Fruit fly (Drosophila melanogaster) whole organism: Measurements from ENCODE around the gene CG4438.

Experiments used
- CG8478 ChIP-seq: fragments of >200 bp; optimal IDR thresholded peaks from 2 replicates; lab custom pipeline; 2018; ENCODE audit warnings: inconsistent platforms
- Dll ChIP-seq: fragments of >200 bp; optimal IDR thresholded peaks from 2 replicates; lab custom pipeline; 2017
- EcR ChIP-seq, 2 experiments: fragments of >200 bp; optimal IDR thresholded peaks; 2 replicates each; lab custom pipeline; 2017; ENCODE audit warnings: missing biosample characterization in 2 of 2, missing genetic modification characterization in 2 of 2, missing genetic modification reagents in 2 of 2
- pan ChIP-seq: fragments of >200 bp; optimal IDR thresholded peaks from 2 replicates; lab custom pipeline; 2017
- psq ChIP-seq: fragments of >200 bp; optimal IDR thresholded peaks from 2 replicates; lab custom pipeline; 2017
- usp ChIP-seq: fragments of >200 bp; optimal IDR thresholded peaks from 2 replicates; lab custom pipeline; 2017; ENCODE audit warnings: missing biosample characterization, missing genetic modification characterization, mixed read lengths

CG4438 gene

dm6 chr2L:9397888-9398287, at the start of gene CG4438:
Gene CG4438 (minus strand): TSS chr2L:9397988.
- TF ChIP-seq EcR (GFP tag; optimal IDR thresholded peaks at IDR 0.05; lab: Kevin White, UChicago): no peak

- TF ChIP-seq psq: no peak
- TF ChIP-seq Dll (lab: Kevin White, UChicago): no peak
- TF ChIP-seq pan (lab: Kevin White, UChicago): no peak
- no peak for TF ChIP-seq usp (GFP tag; lab: Kevin White, UChicago)
- TF ChIP-seq EcR (GFP tag; optimal IDR thresholded peaks at IDR 0.05; lab: Kevin White, UChicago): no peak
- no peak for TF ChIP-seq CG8478 (lab: Kevin White, UChicago)
Measured at dm6 chr2L:9446398-9446945, 48.7 kb upstream of the CG4438 start.

- no peak for TF ChIP-seq Dll (lab: Kevin White, UChicago)
- TF ChIP-seq pan (lab: Kevin White, UChicago): no peak
- no peak for TF ChIP-seq EcR (GFP tag; optimal IDR thresholded peaks at IDR 0.05; lab: Kevin White, UChicago)
- TF ChIP-seq CG8478 (lab: Kevin White, UChicago): no peak
- TF ChIP-seq psq: no peak
- no peak for TF ChIP-seq usp (GFP tag; lab: Kevin White, UChicago)
Measured at dm6 chr2L:9445753-9446152, 48.0 kb upstream of the CG4438 start.

- TF ChIP-seq usp (GFP tag; lab: Kevin White, UChicago) (no peak), pan (lab: Kevin White, UChicago) (no peak), CG8478 (lab: Kevin White, UChicago) (no peak), psq (no peak), EcR (GFP tag; optimal IDR thresholded peaks at IDR 0.05; lab: Kevin White, UChicago) (no peak), Dll (lab: Kevin White, UChicago) (no peak)
Measured at dm6 chr2L:9442795-9443287, 45.1 kb upstream of the CG4438 start.

- TF ChIP-seq Dll (lab: Kevin White, UChicago) (no peak), EcR (GFP tag; optimal IDR thresholded peaks at IDR 0.05; lab: Kevin White, UChicago) (no peak), CG8478 (lab: Kevin White, UChicago) (no peak), psq (no peak), usp (GFP tag; lab: Kevin White, UChicago) (no peak), pan (lab: Kevin White, UChicago) (no peak)
Measured at dm6 chr2L:9440640-9441039, 42.9 kb upstream of the CG4438 start, which contains the start of gene CG33723. Gene CG33723 (minus strand): TSS chr2L:9440740.

dm6 chr2L:9438227-9438626, 40.4 kb upstream of the CG4438 start:
- TF ChIP-seq psq (no peak), CG8478 (lab: Kevin White, UChicago) (no peak), Dll (lab: Kevin White, UChicago) (no peak), EcR (GFP tag; optimal IDR thresholded peaks at IDR 0.05; lab: Kevin White, UChicago) (no peak), pan (lab: Kevin White, UChicago) (no peak), usp (GFP tag; lab: Kevin White, UChicago) (no peak)

dm6 chr2L:9437216-9437715, 39.5 kb upstream of the CG4438 start, which contains the start of gene numb:
Gene numb (plus strand): TSS chr2L:9437469.
- TF ChIP-seq psq (no peak), Dll (lab: Kevin White, UChicago) (no peak), usp (GFP tag; lab: Kevin White, UChicago) (no peak), EcR (GFP tag; optimal IDR thresholded peaks at IDR 0.05; lab: Kevin White, UChicago) (no peak), CG8478 (lab: Kevin White, UChicago) (no peak), pan (lab: Kevin White, UChicago) (no peak)

- TF ChIP-seq psq: no peak
- TF ChIP-seq usp (GFP tag; lab: Kevin White, UChicago): no peak
- no peak for TF ChIP-seq EcR (GFP tag; optimal IDR thresholded peaks at IDR 0.05; lab: Kevin White, UChicago)
- TF ChIP-seq CG8478 (lab: Kevin White, UChicago): no peak
- TF ChIP-seq pan (lab: Kevin White, UChicago): no peak
- no peak for TF ChIP-seq Dll (lab: Kevin White, UChicago)
Measured at dm6 chr2L:9436504-9436903, 38.7 kb upstream of the CG4438 start, which contains the start of gene RpS28-like. Gene RpS28-like (plus strand): TSS chr2L:9436804.

- TF ChIP-seq psq: no peak
- TF ChIP-seq usp (GFP tag; lab: Kevin White, UChicago): no peak
- TF ChIP-seq Dll (lab: Kevin White, UChicago): no peak
- no peak for TF ChIP-seq EcR (GFP tag; optimal IDR thresholded peaks at IDR 0.05; lab: Kevin White, UChicago)
- no peak for TF ChIP-seq CG8478 (lab: Kevin White, UChicago)
- no peak for TF ChIP-seq pan (lab: Kevin White, UChicago)
Measured at dm6 chr2L:9435099-9435498, 37.3 kb upstream of the CG4438 start, which contains the start of gene CG3769. Gene CG3769 (plus strand): TSS chr2L:9435399.

- TF ChIP-seq pan (lab: Kevin White, UChicago) (no peak), Dll (lab: Kevin White, UChicago) (no peak), psq (no peak), CG8478 (lab: Kevin White, UChicago) (no peak), EcR (GFP tag; optimal IDR thresholded peaks at IDR 0.05; lab: Kevin White, UChicago) (no peak), usp (GFP tag; lab: Kevin White, UChicago) (no peak)
Measured at dm6 chr2L:9430992-9431602, 33.3 kb upstream of the CG4438 start, which contains the start of the genes FucTB and scat. Gene FucTB (minus strand): TSS chr2L:9431052. Gene scat (plus strand): TSS chr2L:9431405.

dm6 chr2L:9427570-9427969, 29.8 kb upstream of the CG4438 start, which contains the start of gene CG42847:
Gene CG42847 (plus strand): TSS chr2L:9427870.
- no peak for TF ChIP-seq Dll (lab: Kevin White, UChicago)
- TF ChIP-seq psq: no peak
- TF ChIP-seq CG8478 (lab: Kevin White, UChicago): no peak
- TF ChIP-seq usp (GFP tag; lab: Kevin White, UChicago): no peak
- no peak for TF ChIP-seq EcR (GFP tag; optimal IDR thresholded peaks at IDR 0.05; lab: Kevin White, UChicago)
- no peak for TF ChIP-seq pan (lab: Kevin White, UChicago)
